Fruit fly (Drosophila melanogaster) whole organism, prepupa: ENCODE data around the gene sba.

Experiments
- Blimp-1 ChIP-seq: fragments of 200-800 bp; sonication (Bioruptor generic); optimal IDR thresholded peaks from 3 replicates; lab custom pipeline; 2017; ENCODE audit warnings: missing biosample characterization, missing genetic modification characterization, mild to moderate bottlenecking, moderate library complexity, missing genetic modification reagents
- CG10631 ChIP-seq: fragments of 200-800 bp; sonication (Bioruptor generic); optimal IDR thresholded peaks from 2 replicates; lab custom pipeline; 2016; ENCODE audit warnings: missing biosample characterization, missing genetic modification characterization
- CG10669 ChIP-seq: fragments of 200-800 bp; sonication (Bioruptor generic); optimal IDR thresholded peaks from 3 replicates; lab custom pipeline; 2018; ENCODE audit warnings: missing biosample characterization, mild to moderate bottlenecking, missing genetic modification characterization, moderate library complexity
- CG11762 ChIP-seq: fragments of 200-800 bp; sonication (Bioruptor generic); optimal IDR thresholded peaks from 3 replicates; lab custom pipeline; 2016; ENCODE audit warnings: missing biosample characterization, missing genetic modification characterization; ENCODE audit not compliant: insufficient read depth
- CG1621 ChIP-seq: fragments of 200-800 bp; sonication (Bioruptor generic); optimal IDR thresholded peaks from 3 replicates; lab custom pipeline; 2018; ENCODE audit warnings: missing biosample characterization, mild to moderate bottlenecking, missing genetic modification characterization
- CG16779 ChIP-seq: fragments of 200-800 bp; sonication (Bioruptor generic); optimal IDR thresholded peaks from 3 replicates; lab custom pipeline; 2017; ENCODE audit warnings: missing biosample characterization, mild to moderate bottlenecking, missing genetic modification characterization
- CG3032 ChIP-seq: fragments of 200-800 bp; optimal IDR thresholded peaks from 2 replicates; lab custom pipeline; 2019; ENCODE audit warnings: missing biosample characterization, mild to moderate bottlenecking, missing genetic modification characterization, moderate library complexity
- CG31627 ChIP-seq: fragments of 200-800 bp; sonication (Bioruptor generic); optimal IDR thresholded peaks from 3 replicates; lab custom pipeline; 2016; ENCODE audit warnings: missing biosample characterization, missing genetic modification characterization
- CG32006 ChIP-seq: fragments of 200-800 bp; sonication (Bioruptor generic); optimal IDR thresholded peaks from 3 replicates; lab custom pipeline; 2017; ENCODE audit warnings: missing biosample characterization, mild to moderate bottlenecking, missing genetic modification characterization
- CG34406 ChIP-seq: fragments of 200-800 bp; sonication (Bioruptor generic); optimal IDR thresholded peaks from 3 replicates; lab custom pipeline; 2016; ENCODE audit warnings: missing biosample characterization, missing genetic modification characterization
- CG6163 ChIP-seq: fragments of 200-800 bp; sonication (Bioruptor generic); IDR thresholded peaks from 3 replicates; pipeline ENCODE4 v1.3.6; 2022; ENCODE audit warnings: missing biosample characterization, missing genetic modification characterization
- CG6792 ChIP-seq: fragments of 200-800 bp; sonication (Bioruptor generic); optimal IDR thresholded peaks from 3 replicates; lab custom pipeline; 2016; ENCODE audit warnings: missing biosample characterization, missing genetic modification characterization
- CG6808 ChIP-seq: fragments of 200-800 bp; sonication (Bioruptor generic); optimal IDR thresholded peaks from 3 replicates; lab custom pipeline; 2017; ENCODE audit warnings: missing biosample characterization, missing genetic modification characterization, mild to moderate bottlenecking, moderate library complexity, missing genetic modification reagents
- CG6854 ChIP-seq: fragments of 200-800 bp; sonication (Bioruptor generic); optimal IDR thresholded peaks from 2 replicates; lab custom pipeline; 2017; ENCODE audit warnings: missing biosample characterization, mild to moderate bottlenecking, missing genetic modification characterization
- CG7368 ChIP-seq: fragments of 200-800 bp; sonication (Bioruptor generic); optimal IDR thresholded peaks from 3 replicates; lab custom pipeline; 2016; ENCODE audit warnings: missing biosample characterization, missing genetic modification characterization
- CG9139 ChIP-seq: fragments of 200-800 bp; sonication (Bioruptor generic); optimal IDR thresholded peaks from 3 replicates; lab custom pipeline; 2017; ENCODE audit warnings: missing biosample characterization, mild to moderate bottlenecking, missing genetic modification characterization
- Eip93F ChIP-seq: fragments of 200-800 bp; sonication (Bioruptor generic); optimal IDR thresholded peaks from 2 replicates; lab custom pipeline; 2016; ENCODE audit warnings: missing biosample characterization, mild to moderate bottlenecking, missing genetic modification characterization
- Ets21C ChIP-seq: fragments of 200-800 bp; sonication (Bioruptor generic); optimal IDR thresholded peaks from 3 replicates; lab custom pipeline; 2016; ENCODE audit warnings: missing biosample characterization, missing genetic modification characterization
- Ets96B ChIP-seq: fragments of 200-800 bp; optimal IDR thresholded peaks from 2 replicates; lab custom pipeline; 2019; ENCODE audit warnings: missing biosample characterization, mild to moderate bottlenecking, missing genetic modification characterization, moderate library complexity
- Hr4 ChIP-seq: fragments of 200-800 bp; sonication (Bioruptor generic); optimal IDR thresholded peaks from 3 replicates; lab custom pipeline; 2016; ENCODE audit warnings: missing biosample characterization, missing genetic modification characterization
- Lpt ChIP-seq: fragments of 200-800 bp; sonication (Bioruptor generic); optimal IDR thresholded peaks from 3 replicates; lab custom pipeline; 2016; ENCODE audit warnings: missing biosample characterization, missing genetic modification characterization
- Met ChIP-seq: fragments of 200-800 bp; sonication (Bioruptor generic); optimal IDR thresholded peaks from 3 replicates; lab custom pipeline; 2016; ENCODE audit warnings: missing biosample characterization, missing genetic modification characterization
- OdsH ChIP-seq: fragments of 200-800 bp; sonication (Bioruptor generic); optimal IDR thresholded peaks from 3 replicates; lab custom pipeline; 2016; ENCODE audit warnings: missing biosample characterization, missing genetic modification characterization
- Sox102F ChIP-seq: fragments of 200-800 bp; sonication (Bioruptor generic); optimal IDR thresholded peaks from 2 replicates; lab custom pipeline; 2016; ENCODE audit warnings: missing biosample characterization, mild to moderate bottlenecking, missing genetic modification characterization
- Sox14 ChIP-seq: fragments of 200-800 bp; sonication (Bioruptor generic); optimal IDR thresholded peaks from 3 replicates; lab custom pipeline; 2016; ENCODE audit warnings: missing biosample characterization, missing genetic modification characterization
- cyc ChIP-seq: fragments of 200-800 bp; sonication (Bioruptor generic); optimal IDR thresholded peaks from 3 replicates; lab custom pipeline; 2016; ENCODE audit warnings: missing biosample characterization, missing genetic modification characterization
- dsx ChIP-seq: fragments of 200-800 bp; optimal IDR thresholded peaks from 3 replicates; lab custom pipeline; 2019; ENCODE audit warnings: missing biosample characterization, mild to moderate bottlenecking, missing genetic modification characterization, moderate library complexity; ENCODE audit not compliant: poor library complexity, severe bottlenecking
- eg ChIP-seq: fragments of 200-800 bp; sonication (Bioruptor generic); IDR thresholded peaks from 3 replicates; pipeline ENCODE4 v1.3.6; 2022; ENCODE audit warnings: missing biosample characterization, missing genetic modification characterization
- esn ChIP-seq: fragments of 200-800 bp; sonication (Bioruptor generic); optimal IDR thresholded peaks from 2 replicates; lab custom pipeline; 2016; ENCODE audit warnings: missing biosample characterization, mild to moderate bottlenecking, missing genetic modification characterization, moderate library complexity
- fd85E ChIP-seq: fragments of 200-800 bp; sonication (Bioruptor generic); optimal IDR thresholded peaks from 3 replicates; lab custom pipeline; 2016; ENCODE audit warnings: missing biosample characterization, missing genetic modification characterization
- fkh ChIP-seq: fragments of 200-800 bp; sonication (Bioruptor generic); optimal IDR thresholded peaks from 3 replicates; lab custom pipeline; 2017; ENCODE audit warnings: missing biosample characterization, mild to moderate bottlenecking, missing genetic modification characterization, moderate library complexity
- net ChIP-seq: fragments of 200-800 bp; sonication (Bioruptor generic); optimal IDR thresholded peaks from 3 replicates; lab custom pipeline; 2016; ENCODE audit warnings: missing biosample characterization, missing genetic modification characterization
- pdm3 ChIP-seq: fragments of 200-800 bp; sonication (Bioruptor generic); optimal IDR thresholded peaks from 3 replicates; lab custom pipeline; 2016; ENCODE audit warnings: missing biosample characterization, missing genetic modification characterization
- salr ChIP-seq, 2 experiments: fragments of 200-800 bp; sonication (Bioruptor generic); optimal IDR thresholded peaks; 3 replicates each; lab custom pipeline; 2016 to 2018; ENCODE audit warnings: missing biosample characterization in 2 of 2, missing genetic modification characterization in 2 of 2, mild to moderate bottlenecking in 1 of 2
- spab ChIP-seq: fragments of 200-800 bp; sonication (Bioruptor generic); optimal IDR thresholded peaks from 2 replicates; lab custom pipeline; 2017; ENCODE audit warnings: missing biosample characterization, mild to moderate bottlenecking, missing genetic modification characterization, missing genetic modification reagents
- ss ChIP-seq, 2 experiments: fragments of 200-800 bp; sonication (Bioruptor generic); optimal IDR thresholded peaks; 2 replicates in 1 of 2; 3 replicates in 1 of 2; lab custom pipeline; 2017 to 2018; ENCODE audit warnings: mild to moderate bottlenecking in 2 of 2, missing biosample characterization in 2 of 2, missing genetic modification characterization in 2 of 2, moderate library complexity in 1 of 2
- svp ChIP-seq: fragments of 200-800 bp; sonication (Bioruptor generic); peaks from one replicate; lab custom pipeline; 2016; ENCODE audit warnings: missing biosample characterization, missing genetic modification characterization
- topi ChIP-seq: fragments of 200-800 bp; sonication (Bioruptor generic); optimal IDR thresholded peaks from 3 replicates; lab custom pipeline; 2016; ENCODE audit warnings: missing biosample characterization, missing genetic modification characterization
- vri ChIP-seq: fragments of 200-800 bp; sonication (Bioruptor generic); optimal IDR thresholded peaks from 3 replicates; lab custom pipeline; 2016; ENCODE audit warnings: missing biosample characterization, mild to moderate bottlenecking, missing genetic modification characterization

The sba gene

DNA sequence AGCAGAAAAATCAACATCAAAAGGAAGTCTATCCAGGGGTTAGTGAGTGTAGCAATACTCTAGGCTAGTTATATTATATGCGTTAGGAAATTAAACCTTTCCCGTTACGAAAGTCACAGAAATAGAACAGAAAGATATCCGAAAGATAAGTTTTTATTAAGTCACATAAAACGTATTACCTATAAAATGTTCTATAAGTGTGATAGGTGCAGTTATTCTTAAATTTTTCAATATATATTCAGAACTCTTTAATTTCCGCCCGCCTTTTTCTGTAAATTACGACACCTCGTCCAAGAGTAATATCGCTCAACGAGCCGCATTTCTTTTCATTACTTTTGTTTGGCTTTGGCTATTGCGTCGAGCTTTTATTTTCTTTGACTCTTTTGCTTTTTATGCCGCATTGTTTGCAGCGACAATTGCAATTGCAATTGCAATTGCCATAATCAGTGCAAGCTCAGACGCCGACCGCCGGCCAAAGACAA is 44.4 kb downstream of the sba start (continued):
- no peak for TF ChIP-seq fd85E (GFP tag; lab: Kevin White, UChicago)
- TF ChIP-seq Met (GFP tag; lab: Kevin White, UChicago), result no peak
- no peak for TF ChIP-seq CG31627 (GFP tag; lab: Kevin White, UChicago)
- peak; percentile 51 for TF ChIP-seq Sox14 (GFP tag; lab: Kevin White, UChicago)
- peak; percentile 40 for TF ChIP-seq vri
- TF ChIP-seq dsx (GFP tag; lab: Kevin White, UChicago), result no peak
- TF ChIP-seq topi, result peak; percentile 24
- peak; percentile 74 for TF ChIP-seq Ets96B (tag; lab: Kevin White, UChicago)
- TF ChIP-seq net (GFP tag; lab: Kevin White, UChicago), result peak; percentile 10
- TF ChIP-seq eg (GFP tag; lab: Robert Waterston, UW), result no peak
- TF ChIP-seq CG3032 (tag; lab: Kevin White, UChicago), result peak; percentile 52
- peak; percentile 15 to 61 for TF ChIP-seq salr (GFP tag; optimal IDR thresholded peaks at IDR 0.05; lab: Kevin White, UChicago)
- no peak for TF ChIP-seq Sox102F (GFP tag; lab: Kevin White, UChicago)
- no peak for TF ChIP-seq Ets21C (GFP tag; lab: Kevin White, UChicago)

DNA sequence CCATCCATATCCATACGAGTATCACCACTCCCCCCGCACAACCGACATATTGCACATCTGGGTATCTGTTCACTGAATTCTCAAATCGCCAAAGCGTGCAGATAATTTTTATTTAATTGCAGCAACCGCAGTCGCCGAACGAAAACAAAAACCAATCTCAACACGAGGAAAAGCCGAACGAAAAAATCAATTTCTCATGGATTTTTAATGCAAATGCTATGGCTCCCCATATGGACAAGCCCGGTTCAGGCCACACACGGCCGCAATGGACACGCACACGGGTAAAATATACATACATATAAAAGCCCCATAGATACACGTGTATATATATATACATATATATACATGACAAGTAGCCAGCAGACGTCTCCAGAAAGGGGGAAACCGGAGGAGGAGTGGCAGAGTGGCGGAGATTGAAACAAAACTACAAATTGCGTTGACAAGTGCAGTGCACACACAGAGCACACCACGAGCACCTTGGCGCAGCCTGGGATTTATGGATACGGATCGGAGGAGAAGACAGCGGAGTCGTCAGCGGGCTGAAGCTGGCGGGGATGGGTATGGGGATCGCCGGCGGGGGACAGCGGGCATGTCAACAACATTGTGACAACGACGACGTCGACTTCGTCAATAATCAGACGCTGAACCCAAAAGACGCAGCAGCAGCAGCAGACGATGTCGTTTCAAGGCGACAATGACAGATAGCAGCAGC is 45.0 kb downstream of the sba start:
- TF ChIP-seq CG6792 (GFP tag; lab: Kevin White, UChicago), result no peak
- peak; percentile 98 for TF ChIP-seq dsx (GFP tag; lab: Kevin White, UChicago)
- TF ChIP-seq fkh (GFP tag; lab: Kevin White, UChicago), result peak; percentile 62
- TF ChIP-seq eg (GFP tag; lab: Robert Waterston, UW), result peak; percentile 25; the same call in 1 of the 3 replicates
- TF ChIP-seq CG10631, result no peak
- peak; percentile 65 to 66 for TF ChIP-seq ss (GFP tag; optimal IDR thresholded peaks at IDR 0.05; lab: Kevin White, UChicago)
- peak; percentile 4 for TF ChIP-seq CG6854
- peak; percentile 48 for TF ChIP-seq CG1621 (tag; lab: Kevin White, UChicago)
- peak in 1 of 2 experiments; percentile 23 for TF ChIP-seq salr (GFP tag; optimal IDR thresholded peaks at IDR 0.05; lab: Kevin White, UChicago)
- TF ChIP-seq CG6163 (GFP tag; lab: Robert Waterston, UW), result peak; percentile 49
- peak; percentile 92 for TF ChIP-seq svp (GFP tag; lab: Kevin White, UChicago)
- no peak for TF ChIP-seq CG6808 (GFP tag; lab: Kevin White, UChicago)
- TF ChIP-seq CG9139, result peak; percentile 53

- no peak for TF ChIP-seq spab (GFP tag; lab: Kevin White, UChicago)
- TF ChIP-seq Eip93F, result no peak
- no peak for TF ChIP-seq CG11762
- TF ChIP-seq pdm3 (GFP tag; lab: Kevin White, UChicago), result no peak
- TF ChIP-seq fkh (GFP tag; lab: Kevin White, UChicago), result peak; percentile 54
- TF ChIP-seq net (GFP tag; lab: Kevin White, UChicago), result no peak
Observed at dm6 chr3R:23876699-23877098, 46.1 kb downstream of the sba start.

DNA sequence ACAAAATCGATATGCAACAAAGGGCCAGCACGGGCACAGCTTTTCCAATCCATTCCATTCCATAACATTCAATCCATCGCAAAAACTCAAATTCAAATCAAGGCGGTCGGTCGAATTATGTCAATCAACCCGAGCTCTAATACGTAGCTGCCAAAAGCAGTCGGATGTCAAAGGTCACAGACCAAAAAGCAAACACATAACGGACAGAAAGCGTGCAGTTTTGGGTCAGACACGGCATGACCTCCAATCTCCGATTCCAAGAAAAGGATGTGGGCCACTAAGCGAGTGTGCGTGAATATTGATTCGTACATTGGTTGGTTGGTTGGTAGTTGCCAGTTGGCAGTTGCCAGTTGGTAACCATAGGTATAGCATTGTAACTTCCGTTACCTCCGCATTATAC is 48.0 kb downstream of the sba start:
- TF ChIP-seq CG10669 (GFP tag; lab: Kevin White, UChicago), result no peak
- no peak for TF ChIP-seq CG32006 (GFP tag; lab: Kevin White, UChicago)
- TF ChIP-seq svp (GFP tag; lab: Kevin White, UChicago), result peak; percentile 52

DNA sequence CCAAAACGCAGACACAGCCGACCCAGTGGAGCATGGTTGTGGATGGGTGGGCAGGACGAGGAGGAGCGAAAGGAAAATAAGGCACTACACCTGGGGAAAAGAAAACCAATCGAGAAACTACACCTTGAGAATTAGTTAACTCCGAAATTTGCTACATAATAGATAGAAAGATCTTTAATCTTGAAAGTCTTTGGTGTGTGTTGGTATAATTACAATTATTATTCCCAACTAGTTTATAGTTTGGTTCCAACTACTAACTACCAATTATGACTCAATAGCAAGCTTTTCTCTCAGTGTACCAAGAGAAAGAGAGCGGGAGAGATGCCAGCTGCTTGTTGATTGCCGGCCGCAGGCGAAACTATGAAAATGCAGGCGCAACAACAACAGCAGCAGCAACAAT is 48.6 kb downstream of the sba start:
- TF ChIP-seq fd85E (GFP tag; lab: Kevin White, UChicago) (no peak), Blimp-1 (GFP tag; lab: Kevin White, UChicago) (no peak), Ets21C (GFP tag; lab: Kevin White, UChicago) (peak; percentile 39), CG10631 (peak; percentile 76), CG6854 (peak; percentile 19), CG10669 (GFP tag; lab: Kevin White, UChicago) (peak; percentile 58), CG34406 (peak; percentile 62), cyc (peak; percentile 62), esn (GFP tag; lab: Kevin White, UChicago) (peak; percentile 78), OdsH (GFP tag; lab: Kevin White, UChicago) (peak; percentile 77), ss (GFP tag; optimal IDR thresholded peaks at IDR 0.05; lab: Kevin White, UChicago) (peak; percentile 48 to 64), CG9139 (no peak), CG6163 (GFP tag; lab: Robert Waterston, UW) (peak; percentile 89), dsx (GFP tag; lab: Kevin White, UChicago) (peak; percentile 68), pdm3 (GFP tag; lab: Kevin White, UChicago) (peak; percentile 80), Hr4 (GFP tag; lab: Kevin White, UChicago) (peak; percentile 91), CG16779 (tag; lab: Kevin White, UChicago) (peak; percentile 53), CG7368 (GFP tag; lab: Kevin White, UChicago) (peak; percentile 50), salr (GFP tag; optimal IDR thresholded peaks at IDR 0.05; lab: Kevin White, UChicago) (peak; percentile 29 to 68), Lpt (peak; percentile 79)
